Worm (Caenorhabditis elegans): Measurements from ENCODE around the gene ZK666.12.
A peak's percentile ranks its signal among the peaks of the same experiment; 100 is the strongest.

Gene ZK666.12

ce11 chrII:10523583-10523982 is 27.6 kb downstream of the ZK666.12 start, which contains the start of gene F59B10.5:
TSS of gene F59B10.5 (minus strand) at chrII:10523683.
- TF ChIP-seq hsf-1 (GFP tag; IDR thresholded peaks at IDR 0.05) (no peak), F49E8.2 (tag; optimal IDR thresholded peaks at IDR 0.05; ENCODE audit: insufficient read depth) (no peak), zim-3 (tag; optimal IDR thresholded peaks at IDR 0.05) (no peak)

ce11 chrII:10524374-10524773 is 28.4 kb downstream of the ZK666.12 start, which contains the start of gene F59B10.6:
TSS of gene F59B10.6 (minus strand) at chrII:10524474.
- TF ChIP-seq nhr-120 (GFP tag; IDR thresholded peaks at IDR 0.05) = no peak
- no peak for TF ChIP-seq let-607 (tag; optimal IDR thresholded peaks at IDR 0.05)
- TF ChIP-seq dpl-1 (GFP tag; optimal IDR thresholded peaks at IDR 0.05) = no peak
- TF ChIP-seq B0261.1 (tag; optimal IDR thresholded peaks at IDR 0.05) = no peak
- TF ChIP-seq lsl-1 (GFP tag; optimal IDR thresholded peaks at IDR 0.05) = no peak
- no peak for TF ChIP-seq athp-1 (tag; optimal IDR thresholded peaks at IDR 0.05)
- TF ChIP-seq mcd-1 (GFP tag; IDR thresholded peaks at IDR 0.05) = no peak
- no peak for TF ChIP-seq ztf-22 (GFP tag; optimal IDR thresholded peaks at IDR 0.05)
- TF ChIP-seq snpc-1.3 (tag; optimal IDR thresholded peaks at IDR 0.05; ENCODE audit: insufficient read depth) = no peak

- TF ChIP-seq ztf-22 (GFP tag; optimal IDR thresholded peaks at IDR 0.05) (no peak), B0336.3 (GFP tag; IDR thresholded peaks at IDR 0.05) (no peak), F39B2.1 (GFP tag; IDR thresholded peaks at IDR 0.05) (no peak), gei-17 (GFP tag; optimal IDR thresholded peaks at IDR 0.05) (no peak), ztf-28 (GFP tag; IDR thresholded peaks at IDR 0.05) (no peak), lag-1 (GFP tag; IDR thresholded peaks at IDR 0.05) (no peak), F22D6.2 (tag; optimal IDR thresholded peaks at IDR 0.05) (no peak), hsf-1 (GFP tag; IDR thresholded peaks at IDR 0.05) (no peak), sdz-38 (tag; optimal IDR thresholded peaks at IDR 0.05) (no peak)
Observed at ce11 chrII:10525134-10525533, 29.1 kb downstream of the ZK666.12 start.

ce11 chrII:10527649-10528134 is 31.7 kb downstream of the ZK666.12 start, which contains the start of gene mab-10:
TSS of gene mab-10 (plus strand) at chrII:10528084.
- TF ChIP-seq mxl-1 (tag; optimal IDR thresholded peaks at IDR 0.05) (peak; percentile 35), D2030.7 (GFP tag; IDR thresholded peaks at IDR 0.05) (0 out of 2 replicates have a peak, but pooled peaks have one; percentile 10), gei-17 (GFP tag; optimal IDR thresholded peaks at IDR 0.05) (no peak), zfh-2 (GFP tag; conservative IDR thresholded peaks at IDR 0.05) (peak; percentile 99), chd-7 (tag; optimal IDR thresholded peaks at IDR 0.05) (peak; percentile 50), athp-1 (tag; optimal IDR thresholded peaks at IDR 0.05) (peak; percentile 30), ztf-18 (tag; optimal IDR thresholded peaks at IDR 0.05) (peak; percentile 27), egl-18 (GFP tag; IDR thresholded peaks at IDR 0.05) (no peak), ztf-6 (GFP tag; IDR thresholded peaks at IDR 0.05) (no peak), nfyb-1 (GFP tag; IDR thresholded peaks at IDR 0.05) (0 out of 2 replicates have a peak, but pooled peaks have one; percentile 12), mcd-1 (GFP tag; IDR thresholded peaks at IDR 0.05) (peak; percentile 56), F52B5.7 (tag; optimal IDR thresholded peaks at IDR 0.05) (peak; percentile 30), F57A8.1 (GFP tag; optimal IDR thresholded peaks at IDR 0.05) (no peak), ceh-27 (GFP tag; optimal IDR thresholded peaks at IDR 0.05) (peak; percentile 35), hmg-1.2 (GFP tag; IDR thresholded peaks at IDR 0.05) (peak; percentile 72), snpc-4 (GFP tag; optimal IDR thresholded peaks at IDR 0.05) (no peak), snpc-4 (tag; optimal IDR thresholded peaks at IDR 0.05) (peak in 1 of 4 experiments; percentile 18), egrh-3 (GFP tag; IDR thresholded peaks at IDR 0.05) (peak; percentile 92), die-1 (tag; optimal IDR thresholded peaks at IDR 0.05) (peak; percentile 29), K11D2.4 (GFP tag; IDR thresholded peaks at IDR 0.05) (no peak; the same call in 1 of the 2 replicates), cebp-1 (GFP tag; IDR thresholded peaks at IDR 0.05) (no peak), cebp-1 (tag; optimal IDR thresholded peaks at IDR 0.05) (peak; percentile 66), nhr-90 (tag; optimal IDR thresholded peaks at IDR 0.05) (peak; percentile 30), ceh-100 (GFP tag; IDR thresholded peaks at IDR 0.05) (0 out of 2 replicates have a peak, but pooled peaks have one; percentile 35), ztf-26 (tag; optimal IDR thresholded peaks at IDR 0.05) (peak; percentile 64), dox-1 (GFP tag; IDR thresholded peaks at IDR 0.05) (peak; percentile 84), bed-1 (GFP tag; IDR thresholded peaks at IDR 0.05) (no peak), attf-5 (GFP tag; optimal IDR thresholded peaks at IDR 0.05) (peak; percentile 43)
